Fruit fly (Drosophila melanogaster): Measurements from ENCODE around the gene Gen.
A peak's percentile ranks its signal among the peaks of the same experiment; 100 is the strongest.

DNA sequence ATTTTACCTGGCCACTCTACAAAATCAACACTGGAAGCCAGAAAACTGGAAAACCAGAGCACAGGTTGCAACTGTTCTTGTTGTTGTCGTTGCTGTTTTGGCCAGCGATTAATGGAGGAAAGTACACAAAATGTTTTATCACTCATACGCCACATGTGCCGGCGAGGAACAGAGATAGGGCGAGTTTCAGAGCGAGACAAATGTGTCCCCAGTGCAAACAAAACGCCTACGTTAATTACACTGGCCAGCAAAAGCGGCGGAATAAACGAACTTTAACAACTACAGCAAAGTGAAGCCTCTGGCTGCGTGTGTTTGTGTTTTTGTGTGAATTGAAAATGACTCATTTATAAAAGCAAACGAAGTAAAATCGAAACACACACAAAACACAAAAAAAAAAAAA is 28.0 kb upstream of the Gen start:
- TF ChIP-seq foxo (GFP tag; optimal IDR thresholded peaks at IDR 0.05) (no peak), psq (GFP tag; optimal IDR thresholded peaks at IDR 0.05) (peak; percentile 32), Hr83 (GFP tag; optimal IDR thresholded peaks at IDR 0.05; ENCODE audit: poor library complexity, severe bottlenecking) (no peak), fru (GFP tag; optimal IDR thresholded peaks at IDR 0.05) (no peak), Abd-B (GFP tag; optimal IDR thresholded peaks at IDR 0.05) (no peak), Sp1 (GFP tag; optimal IDR thresholded peaks at IDR 0.05) (no peak), usp (GFP tag; optimal IDR thresholded peaks at IDR 0.05) (no peak), CG32264 (GFP tag; optimal IDR thresholded peaks at IDR 0.05) (no peak), Mio (GFP tag; optimal IDR thresholded peaks at IDR 0.05) (no peak), pan (optimal IDR thresholded peaks at IDR 0.05) (no peak), Hnf4 (GFP tag; optimal IDR thresholded peaks at IDR 0.05) (no peak), tai (GFP tag; optimal IDR thresholded peaks at IDR 0.05) (no peak), Myc (optimal IDR thresholded peaks at IDR 0.05) (no peak)
